Fruit fly (Drosophila melanogaster) whole organism, adult: ENCODE results near the gene Rhau.

Experiments
- CG11617 ChIP-seq: fragments of 200-800 bp; sonication (Bioruptor generic); optimal IDR thresholded peaks from 2 replicates; lab custom pipeline; 2017; ENCODE audit warnings: mild to moderate bottlenecking, missing biosample characterization, missing genetic modification reagents, missing genetic modification characterization
- CG12768 ChIP-seq: fragments of 200-800 bp; sonication (Bioruptor generic); optimal IDR thresholded peaks from 2 replicates; lab custom pipeline; 2017; ENCODE audit warnings: missing biosample characterization, missing genetic modification characterization, mild to moderate bottlenecking, moderate library complexity, missing genetic modification reagents
- CG14711 ChIP-seq: fragments of 200-800 bp; sonication (Bioruptor generic); optimal IDR thresholded peaks from 2 replicates; lab custom pipeline; 2018; ENCODE audit warnings: missing biosample characterization, mild to moderate bottlenecking, missing genetic modification characterization, moderate library complexity
- CG1620 ChIP-seq: fragments of 200-800 bp; sonication (Bioruptor generic); optimal IDR thresholded peaks from 2 replicates; lab custom pipeline; 2016; ENCODE audit warnings: missing biosample characterization, missing genetic modification characterization
- CG33017 ChIP-seq: fragments of 200-800 bp; sonication (Bioruptor generic); optimal IDR thresholded peaks from 2 replicates; lab custom pipeline; 2018; ENCODE audit warnings: missing biosample characterization, mild to moderate bottlenecking, missing genetic modification characterization, moderate library complexity
- CG5204 ChIP-seq: fragments of 200-800 bp; sonication (Bioruptor generic); optimal IDR thresholded peaks from 2 replicates; lab custom pipeline; 2016; ENCODE audit warnings: missing biosample characterization, missing genetic modification characterization
- CG7045 ChIP-seq: fragments of 200-800 bp; sonication (Bioruptor generic); optimal IDR thresholded peaks from 2 replicates; lab custom pipeline; 2017; ENCODE audit warnings: missing biosample characterization, mild to moderate bottlenecking, missing genetic modification characterization
- CG7101 ChIP-seq: fragments of 200-800 bp; sonication (Bioruptor generic); optimal IDR thresholded peaks from 2 replicates; lab custom pipeline; 2018; ENCODE audit warnings: missing biosample characterization, mild to moderate bottlenecking, missing genetic modification characterization, moderate library complexity
- Clk ChIP-seq: fragments of 200-800 bp; sonication (Bioruptor generic); optimal IDR thresholded peaks from 2 replicates; lab custom pipeline; 2017; ENCODE audit warnings: missing biosample characterization, missing genetic modification characterization
- Crg-1 ChIP-seq: fragments of 200-800 bp; sonication (Bioruptor generic); optimal IDR thresholded peaks from 2 replicates; lab custom pipeline; 2016; ENCODE audit warnings: missing biosample characterization, missing genetic modification characterization
- Hr96 ChIP-seq: fragments of 200-800 bp; sonication (Bioruptor generic); optimal IDR thresholded peaks from 2 replicates; lab custom pipeline; 2016; ENCODE audit warnings: missing biosample characterization, missing genetic modification characterization
- Mnt ChIP-seq: fragments of 200-800 bp; sonication (Bioruptor generic); optimal IDR thresholded peaks from 2 replicates; lab custom pipeline; 2016; ENCODE audit warnings: missing biosample characterization, mild to moderate bottlenecking, missing genetic modification characterization
- bab1 ChIP-seq: fragments of 200-800 bp; sonication (Bioruptor generic); optimal IDR thresholded peaks from 3 replicates; lab custom pipeline; 2019; ENCODE audit warnings: missing biosample characterization, mild to moderate bottlenecking, missing genetic modification characterization, moderate library complexity
- cic ChIP-seq: fragments of 200-800 bp; sonication (Bioruptor generic); optimal IDR thresholded peaks from 2 replicates; lab custom pipeline; 2017; ENCODE audit warnings: missing biosample characterization, mild to moderate bottlenecking, missing genetic modification characterization, moderate library complexity
- cnc ChIP-seq, 2 experiments: fragments of >200 bp; optimal IDR thresholded peaks; 2 replicates each; lab custom pipeline; 2017
- kay ChIP-seq: fragments of 200-800 bp; sonication (Bioruptor generic); peaks from one replicate; lab custom pipeline; 2016; ENCODE audit warnings: missing biosample characterization, missing genetic modification characterization, borderline replicate concordance
- ovo ChIP-seq: fragments of 200-800 bp; sonication (Bioruptor generic); optimal IDR thresholded peaks from 2 replicates; lab custom pipeline; 2016; ENCODE audit warnings: missing biosample characterization, missing genetic modification characterization
- pad ChIP-seq: fragments of 200-800 bp; sonication (Bioruptor generic); optimal IDR thresholded peaks from 3 replicates; lab custom pipeline; 2017; ENCODE audit warnings: missing biosample characterization, missing genetic modification characterization, mild to moderate bottlenecking, moderate library complexity, missing genetic modification reagents
- tj ChIP-seq: fragments of 200-800 bp; sonication (Bioruptor generic); optimal IDR thresholded peaks from 3 replicates; lab custom pipeline; 2017; ENCODE audit warnings: missing biosample characterization, mild to moderate bottlenecking, missing genetic modification characterization, moderate library complexity
- toe ChIP-seq: fragments of 200-800 bp; sonication (Bioruptor generic); optimal IDR thresholded peaks from 2 replicates; lab custom pipeline; 2016; ENCODE audit warnings: missing biosample characterization, missing genetic modification characterization

Rhau gene

dm6 chr2L:20801801-20802200, 44.0 kb upstream of the Rhau start:
- TF ChIP-seq Crg-1 (GFP tag; lab: Kevin White, UChicago), result no peak
- TF ChIP-seq pad (GFP tag; lab: Kevin White, UChicago), result no peak
- no peak for TF ChIP-seq CG7045
- TF ChIP-seq cic (GFP tag; lab: Kevin White, UChicago), result no peak
- no peak for TF ChIP-seq CG1620 (GFP tag; lab: Kevin White, UChicago)
- no peak for TF ChIP-seq CG33017 (tag; lab: Kevin White, UChicago)
- TF ChIP-seq bab1, result no peak
- TF ChIP-seq ovo (GFP tag; lab: Kevin White, UChicago), result no peak
- no peak for TF ChIP-seq tj (GFP tag; lab: Kevin White, UChicago)
- no peak for TF ChIP-seq CG12768 (GFP tag; lab: Kevin White, UChicago)
- TF ChIP-seq CG7101 (tag; lab: Kevin White, UChicago), result no peak
- TF ChIP-seq CG11617 (GFP tag; lab: Kevin White, UChicago), result no peak
- TF ChIP-seq Clk (GFP tag; lab: Kevin White, UChicago), result no peak
- no peak for TF ChIP-seq CG5204 (GFP tag; lab: Kevin White, UChicago)
- TF ChIP-seq CG14711 (tag; lab: Kevin White, UChicago), result no peak
- no peak for TF ChIP-seq kay (GFP tag; lab: Kevin White, UChicago)
- no peak for TF ChIP-seq cnc (optimal IDR thresholded peaks at IDR 0.05; lab: Kevin White, UChicago)
- TF ChIP-seq toe (GFP tag; lab: Kevin White, UChicago), result no peak

DNA sequence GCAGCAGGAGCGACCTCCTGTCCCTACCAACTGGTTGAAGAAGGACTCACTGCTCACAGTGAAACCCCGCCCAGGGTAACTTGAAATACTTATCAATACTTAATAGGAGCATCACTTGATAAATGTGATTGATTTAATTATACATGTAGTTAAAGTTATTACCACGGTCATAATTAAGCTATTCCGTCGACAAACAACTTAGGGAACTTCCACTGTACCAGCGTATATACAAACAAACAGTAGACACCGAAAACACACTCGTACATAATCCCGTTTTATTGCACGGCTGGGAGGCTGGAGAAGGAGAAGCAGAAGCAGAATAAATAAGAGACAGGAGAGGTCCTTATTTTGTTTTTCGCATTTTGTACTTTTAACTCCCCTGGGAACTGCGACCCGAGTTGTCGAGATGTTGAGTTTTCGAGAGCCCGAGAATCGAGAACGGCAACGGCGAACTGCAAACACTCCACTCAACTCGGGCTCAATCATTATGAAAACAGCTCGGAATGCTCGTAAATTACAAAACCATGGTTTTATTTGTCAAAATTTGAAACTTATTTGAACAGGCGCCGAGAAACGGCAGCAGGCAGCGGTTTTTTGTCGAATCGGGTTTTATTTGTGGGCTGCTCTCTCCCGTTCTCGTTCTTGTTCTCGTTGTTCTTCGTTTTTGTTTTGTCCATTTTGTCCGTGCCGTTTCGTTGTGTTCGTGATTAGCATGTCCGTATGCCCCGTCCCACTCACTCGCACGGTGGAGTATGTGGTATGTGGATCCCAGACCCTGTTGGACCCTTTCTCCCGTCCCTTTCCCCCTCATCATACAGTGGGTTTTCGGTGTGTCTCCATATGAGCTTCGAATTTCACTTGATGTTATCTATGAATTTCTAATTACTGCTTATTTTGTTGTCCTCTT, 42.5 kb upstream of the Rhau start:
- no peak for TF ChIP-seq Crg-1 (GFP tag; lab: Kevin White, UChicago)
- TF ChIP-seq Clk (GFP tag; lab: Kevin White, UChicago), result no peak
- peak; percentile 46 for TF ChIP-seq tj (GFP tag; lab: Kevin White, UChicago)
- no peak for TF ChIP-seq Hr96 (GFP tag; lab: Kevin White, UChicago)
- TF ChIP-seq CG33017 (tag; lab: Kevin White, UChicago), result peak; percentile 3
- TF ChIP-seq bab1, result no peak
- TF ChIP-seq cic (GFP tag; lab: Kevin White, UChicago), result no peak
- TF ChIP-seq cnc (optimal IDR thresholded peaks at IDR 0.05; lab: Kevin White, UChicago), result no peak
- no peak for TF ChIP-seq Mnt
- peak; percentile 4 for TF ChIP-seq ovo (GFP tag; lab: Kevin White, UChicago)
- no peak for TF ChIP-seq CG7101 (tag; lab: Kevin White, UChicago)
- no peak for TF ChIP-seq CG7045
- peak; percentile 97 for TF ChIP-seq pad (GFP tag; lab: Kevin White, UChicago)
- TF ChIP-seq CG11617 (GFP tag; lab: Kevin White, UChicago), result no peak
- no peak for TF ChIP-seq CG12768 (GFP tag; lab: Kevin White, UChicago)
- no peak for TF ChIP-seq CG1620 (GFP tag; lab: Kevin White, UChicago)
- no peak for TF ChIP-seq CG5204 (GFP tag; lab: Kevin White, UChicago)
- no peak for TF ChIP-seq kay (GFP tag; lab: Kevin White, UChicago)
- peak; percentile 7 for TF ChIP-seq CG14711 (tag; lab: Kevin White, UChicago)
- no peak for TF ChIP-seq toe (GFP tag; lab: Kevin White, UChicago)

DNA sequence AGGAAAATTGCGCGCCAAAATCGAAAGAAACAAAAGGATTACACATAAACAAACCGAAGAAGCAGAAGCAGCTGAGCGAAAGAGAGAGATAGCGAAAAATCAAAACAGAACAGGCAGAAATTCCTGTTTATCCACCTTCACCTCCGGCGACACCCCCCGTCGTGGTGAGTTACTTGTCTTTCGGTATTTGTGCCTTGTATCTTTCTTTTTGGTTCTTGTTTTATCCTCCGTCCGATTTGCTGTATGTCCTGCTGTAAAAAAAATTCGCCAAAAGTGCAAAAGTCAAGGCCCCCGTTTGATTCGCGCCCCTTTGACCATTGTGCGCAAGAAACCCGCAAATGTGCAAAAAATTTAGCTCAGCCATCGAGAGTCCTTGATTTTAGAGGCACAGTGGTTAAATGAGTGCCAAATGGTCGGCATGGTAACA, 40.6 kb upstream of the Rhau start:
- TF ChIP-seq pad (GFP tag; lab: Kevin White, UChicago) (peak; percentile 73), Crg-1 (GFP tag; lab: Kevin White, UChicago) (no peak)

DNA sequence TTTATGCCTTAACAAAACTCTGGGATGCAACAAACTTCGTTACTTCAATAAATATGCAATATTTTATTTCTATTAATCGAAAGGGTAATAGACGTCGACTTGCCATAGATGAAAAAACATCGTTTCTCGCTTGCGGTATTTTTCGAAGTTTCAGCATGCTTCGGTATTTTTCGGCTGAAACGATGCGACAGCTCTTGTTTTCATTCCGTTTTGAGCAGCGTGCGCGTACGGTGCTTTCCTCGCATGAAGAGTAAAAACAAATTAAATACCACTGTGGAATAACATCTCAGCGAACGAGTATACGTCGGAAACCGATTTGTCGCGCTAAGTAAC, 39.7 kb upstream of the Rhau start, which contains the start of gene CG9328:
Gene CG9328, plus strand, starts transcription at position 201 of the 333 bp plus-strand sequence.
- TF ChIP-seq cic (GFP tag; lab: Kevin White, UChicago), result no peak
- TF ChIP-seq CG7045, result no peak
- TF ChIP-seq CG11617 (GFP tag; lab: Kevin White, UChicago), result no peak
- no peak for TF ChIP-seq CG5204 (GFP tag; lab: Kevin White, UChicago)
- peak; percentile 2 for TF ChIP-seq ovo (GFP tag; lab: Kevin White, UChicago)
- no peak for TF ChIP-seq Clk (GFP tag; lab: Kevin White, UChicago)
- peak; percentile 62 for TF ChIP-seq bab1
- peak; percentile 31 for TF ChIP-seq CG14711 (tag; lab: Kevin White, UChicago)
- no peak for TF ChIP-seq cnc (optimal IDR thresholded peaks at IDR 0.05; lab: Kevin White, UChicago)
- TF ChIP-seq CG7101 (tag; lab: Kevin White, UChicago), result peak; percentile 47
- no peak for TF ChIP-seq toe (GFP tag; lab: Kevin White, UChicago)
- TF ChIP-seq CG12768 (GFP tag; lab: Kevin White, UChicago), result no peak
- peak; percentile 47 for TF ChIP-seq Mnt
- no peak for TF ChIP-seq CG1620 (GFP tag; lab: Kevin White, UChicago)
- peak; percentile 33 for TF ChIP-seq Hr96 (GFP tag; lab: Kevin White, UChicago)
- TF ChIP-seq tj (GFP tag; lab: Kevin White, UChicago), result peak; percentile 12
- no peak for TF ChIP-seq pad (GFP tag; lab: Kevin White, UChicago)
- TF ChIP-seq Crg-1 (GFP tag; lab: Kevin White, UChicago), result no peak
- TF ChIP-seq kay (GFP tag; lab: Kevin White, UChicago), result no peak
- peak; percentile 4 for TF ChIP-seq CG33017 (tag; lab: Kevin White, UChicago)

dm6 chr2L:20796758-20797514, 39.2 kb upstream of the Rhau start, which contains the start of gene vari:
Gene vari, minus strand, starts transcription at chr2L:20797042.
- TF ChIP-seq tj (GFP tag; lab: Kevin White, UChicago), result peak; percentile 21
- TF ChIP-seq bab1, result no peak
- TF ChIP-seq cnc (optimal IDR thresholded peaks at IDR 0.05; lab: Kevin White, UChicago), result no peak
- peak; percentile 3 for TF ChIP-seq toe (GFP tag; lab: Kevin White, UChicago)
